Fruit fly (Drosophila melanogaster) whole organism, embryonic: ENCODE results near the gene sa.

Source experiments
- Abd-B ChIP-seq: fragments of 200-800 bp; sonication (Bioruptor generic); optimal IDR thresholded peaks from 2 replicates; lab custom pipeline; 2018; ENCODE audit warnings: missing biosample characterization, mild to moderate bottlenecking, missing genetic modification characterization, moderate library complexity
- Adf1 ChIP-seq: fragments of 200-800 bp; sonication (Bioruptor generic); IDR thresholded peaks from 2 replicates; pipeline ENCODE4 v1.3.6; 2022; ENCODE audit warnings: missing biosample characterization, missing genetic modification characterization
- Aef1 ChIP-seq: fragments of 200-800 bp; sonication (Bioruptor generic); IDR thresholded peaks from 3 replicates; pipeline ENCODE4 v1.3.6; 2022; ENCODE audit warnings: missing biosample characterization, missing genetic modification characterization
- Asciz ChIP-seq: fragments of 200-800 bp; sonication (Bioruptor generic); optimal IDR thresholded peaks from 2 replicates; lab custom pipeline; 2017; ENCODE audit warnings: missing biosample characterization, mild to moderate bottlenecking, missing genetic modification characterization, missing genetic modification reagents
- Atf-2 ChIP-seq: fragments of 200-800 bp; sonication (Bioruptor generic); optimal IDR thresholded peaks from 2 replicates; lab custom pipeline; 2016; ENCODE audit warnings: missing biosample characterization, missing genetic modification characterization
- CG12219 ChIP-seq: fragments of 200-800 bp; sonication (Bioruptor generic); optimal IDR thresholded peaks from 3 replicates; lab custom pipeline; 2018; ENCODE audit warnings: missing biosample characterization, mild to moderate bottlenecking, missing genetic modification characterization
- CG13123 ChIP-seq: fragments of 200-800 bp; sonication (Bioruptor generic); optimal IDR thresholded peaks from 2 replicates; lab custom pipeline; 2016; ENCODE audit warnings: missing biosample characterization, missing genetic modification characterization
- CG13287 ChIP-seq: fragments of 200-800 bp; sonication (Bioruptor generic); IDR thresholded peaks from 2 replicates; pipeline ENCODE4 v1.3.6; 2022; ENCODE audit warnings: missing biosample characterization, missing genetic modification characterization; ENCODE audit not compliant: partially characterized antibody
- CG13624 ChIP-seq: fragments of 200-800 bp; sonication (Bioruptor generic); optimal IDR thresholded peaks from 2 replicates; lab custom pipeline; 2016; ENCODE audit warnings: missing biosample characterization, missing genetic modification characterization
- CG13894 ChIP-seq: fragments of 200-800 bp; sonication (Bioruptor generic); optimal IDR thresholded peaks from 3 replicates; lab custom pipeline; 2018; ENCODE audit warnings: missing biosample characterization, mild to moderate bottlenecking, missing genetic modification characterization, moderate library complexity
- CG15479 ChIP-seq: fragments of 200-800 bp; sonication (Bioruptor generic); optimal IDR thresholded peaks from 3 replicates; lab custom pipeline; 2019; ENCODE audit warnings: missing biosample characterization, mild to moderate bottlenecking, missing genetic modification characterization, moderate library complexity
- CG17385 ChIP-seq: fragments of 200-800 bp; sonication (Bioruptor generic); optimal IDR thresholded peaks from 3 replicates; lab custom pipeline; 2018; ENCODE audit warnings: missing biosample characterization, mild to moderate bottlenecking, missing genetic modification characterization
- CG17829 ChIP-seq: fragments of 200-800 bp; optimal IDR thresholded peaks from 2 replicates; lab custom pipeline; 2019; ENCODE audit warnings: missing biosample characterization, mild to moderate bottlenecking, missing genetic modification characterization, moderate library complexity
- CG17912 ChIP-seq: fragments of 200-800 bp; sonication (Bioruptor generic); optimal IDR thresholded peaks from 2 replicates; lab custom pipeline; 2018; ENCODE audit warnings: missing biosample characterization, mild to moderate bottlenecking, missing genetic modification characterization
- CG1792 ChIP-seq: fragments of 200-800 bp; sonication (Bioruptor generic); optimal IDR thresholded peaks from 2 replicates; lab custom pipeline; 2016; ENCODE audit warnings: missing biosample characterization, missing genetic modification characterization
- CG2129 ChIP-seq: fragments of 200-800 bp; sonication (Bioruptor generic); IDR thresholded peaks from 2 replicates; pipeline ENCODE4 v1.3.6; 2022; ENCODE audit warnings: missing biosample characterization, missing genetic modification characterization; ENCODE audit not compliant: partially characterized antibody
- CG31388 ChIP-seq: fragments of 200-800 bp; sonication (Bioruptor generic); optimal IDR thresholded peaks from 2 replicates; lab custom pipeline; 2016; ENCODE audit warnings: missing biosample characterization, missing genetic modification characterization
- CG42726 ChIP-seq: fragments of 200-800 bp; sonication (Bioruptor generic); IDR thresholded peaks from 2 replicates; pipeline ENCODE4 v1.3.6; 2022; ENCODE audit warnings: missing biosample characterization, missing genetic modification characterization; ENCODE audit not compliant: partially characterized antibody
- CG5180 ChIP-seq: fragments of 200-800 bp; sonication (Bioruptor generic); optimal IDR thresholded peaks from 3 replicates; lab custom pipeline; 2017; ENCODE audit warnings: missing biosample characterization, missing genetic modification characterization, mild to moderate bottlenecking, moderate library complexity, missing genetic modification reagents
- CG6791 ChIP-seq: fragments of 200-800 bp; sonication (Bioruptor generic); IDR thresholded peaks from 3 replicates; pipeline ENCODE4 v1.3.6; 2022; ENCODE audit warnings: missing biosample characterization, missing genetic modification characterization; ENCODE audit not compliant: partially characterized antibody
- CG7745 ChIP-seq: fragments of 200-800 bp; sonication (Bioruptor generic); optimal IDR thresholded peaks from 2 replicates; lab custom pipeline; 2018; ENCODE audit warnings: missing biosample characterization, mild to moderate bottlenecking, missing genetic modification characterization, moderate library complexity
- CG8359 ChIP-seq: fragments of 200-800 bp; sonication (Bioruptor generic); optimal IDR thresholded peaks from 2 replicates; lab custom pipeline; 2017; ENCODE audit warnings: missing biosample characterization, mild to moderate bottlenecking, missing genetic modification characterization, borderline replicate concordance
- Camta ChIP-seq: fragments of 200-800 bp; sonication (Bioruptor generic); optimal IDR thresholded peaks from 2 replicates; lab custom pipeline; 2016; ENCODE audit warnings: missing biosample characterization, missing genetic modification characterization
- D19A ChIP-seq: fragments of 200-800 bp; optimal IDR thresholded peaks from 3 replicates; lab custom pipeline; 2019; ENCODE audit warnings: missing biosample characterization, mild to moderate bottlenecking, missing genetic modification characterization, moderate library complexity
- Dip2 ChIP-seq: fragments of 200-800 bp; sonication (Bioruptor generic); IDR thresholded peaks from 2 replicates; pipeline ENCODE4 v1.3.6; 2022; ENCODE audit warnings: missing biosample characterization, missing genetic modification characterization
- HLH4C ChIP-seq: fragments of 200-800 bp; sonication (Bioruptor generic); IDR thresholded peaks from 3 replicates; pipeline ENCODE4 v1.3.6; 2022; ENCODE audit warnings: missing biosample characterization, missing genetic modification characterization; ENCODE audit not compliant: partially characterized antibody
- Jarid2 ChIP-seq: fragments of 200-800 bp; sonication (Bioruptor generic); optimal IDR thresholded peaks from 3 replicates; lab custom pipeline; 2017; ENCODE audit warnings: mild to moderate bottlenecking, missing biosample characterization, missing genetic modification reagents, missing genetic modification characterization
- Meics ChIP-seq: fragments of 200-800 bp; sonication (Bioruptor generic); optimal IDR thresholded peaks from 2 replicates; lab custom pipeline; 2017; ENCODE audit warnings: missing biosample characterization, mild to moderate bottlenecking, missing genetic modification characterization
- NC2β ChIP-seq: fragments of 200-800 bp; sonication (Bioruptor generic); optimal IDR thresholded peaks from 2 replicates; lab custom pipeline; 2016; ENCODE audit warnings: missing biosample characterization, missing genetic modification characterization
- Nf-YB ChIP-seq: fragments of 200-800 bp; sonication (Bioruptor generic); optimal IDR thresholded peaks from 3 replicates; lab custom pipeline; 2019; ENCODE audit warnings: missing biosample characterization, mild to moderate bottlenecking, missing genetic modification characterization, moderate library complexity
- Oli ChIP-seq: fragments of 200-800 bp; sonication (Bioruptor generic); optimal IDR thresholded peaks from 2 replicates; lab custom pipeline; 2018; ENCODE audit warnings: missing biosample characterization, mild to moderate bottlenecking, missing genetic modification characterization, moderate library complexity
- Poxn ChIP-seq: fragments of 200-800 bp; sonication (Bioruptor generic); IDR thresholded peaks from 2 replicates; pipeline ENCODE4 v1.3.6; 2022; ENCODE audit warnings: missing biosample characterization, missing genetic modification characterization
- Sin3A ChIP-seq: fragments of >200 bp; optimal IDR thresholded peaks from 2 replicates; lab custom pipeline; 2018
- bab2 ChIP-seq: fragments of 200-800 bp; sonication (Bioruptor generic); optimal IDR thresholded peaks from 2 replicates; lab custom pipeline; 2016; ENCODE audit warnings: missing biosample characterization, missing genetic modification characterization
- bcd ChIP-seq: fragments of 200-800 bp; sonication (Bioruptor generic); optimal IDR thresholded peaks from 2 replicates; lab custom pipeline; 2017; ENCODE audit warnings: missing biosample characterization, mild to moderate bottlenecking, missing genetic modification characterization
- cad ChIP-seq: fragments of >200 bp; optimal IDR thresholded peaks from 2 replicates; lab custom pipeline; 2017; ENCODE audit warnings: missing biosample characterization, missing genetic modification characterization
- chm ChIP-seq: fragments of 200-800 bp; sonication (Bioruptor generic); IDR thresholded peaks from 2 replicates; pipeline ENCODE4 v1.3.6; 2022; ENCODE audit warnings: missing biosample characterization, missing genetic modification characterization
- chn ChIP-seq: fragments of 200-800 bp; sonication (Bioruptor generic); optimal IDR thresholded peaks from 2 replicates; lab custom pipeline; 2016; ENCODE audit warnings: missing biosample characterization, missing genetic modification characterization
- corto ChIP-seq: fragments of 200-800 bp; sonication (Bioruptor generic); optimal IDR thresholded peaks from 2 replicates; lab custom pipeline; 2016; ENCODE audit warnings: missing biosample characterization, mild to moderate bottlenecking, missing genetic modification characterization, moderate library complexity
- dan ChIP-seq: fragments of 200-800 bp; sonication (Bioruptor generic); IDR thresholded peaks from 2 replicates; pipeline ENCODE4 v1.3.6; 2022; ENCODE audit warnings: missing biosample characterization, missing genetic modification characterization
- en ChIP-seq: fragments of 200-800 bp; sonication (Bioruptor generic); optimal IDR thresholded peaks from 2 replicates; lab custom pipeline; 2016; ENCODE audit warnings: missing biosample characterization, missing genetic modification characterization
- esg ChIP-seq: fragments of 200-800 bp; sonication (Bioruptor generic); conservative IDR thresholded peaks from 2 replicates; pipeline ENCODE4 v1.3.6; 2022; ENCODE audit warnings: missing biosample characterization, missing genetic modification characterization
- grn ChIP-seq: fragments of 200-800 bp; sonication (Bioruptor generic); optimal IDR thresholded peaks from 3 replicates; lab custom pipeline; 2017; ENCODE audit warnings: missing biosample characterization, missing genetic modification characterization
- her ChIP-seq: fragments of 200-800 bp; sonication (Bioruptor generic); optimal IDR thresholded peaks from 2 replicates; lab custom pipeline; 2016; ENCODE audit warnings: missing biosample characterization, missing genetic modification characterization
- luna ChIP-seq: fragments of 200-800 bp; sonication (Bioruptor generic); optimal IDR thresholded peaks from 2 replicates; lab custom pipeline; 2016; ENCODE audit warnings: missing biosample characterization, missing genetic modification characterization
- sc ChIP-seq, 3 experiments: fragments of >200 bp in 2 of 3; fragments of 200-800 bp in 1 of 3; sonication (Bioruptor generic) in 1 of 3; optimal IDR thresholded peaks; 2 replicates in 2 of 3; 3 replicates in 1 of 3; lab custom pipeline; 2017; ENCODE audit warnings: mild to moderate bottlenecking in 1 of 3, missing biosample characterization in 1 of 3, missing genetic modification characterization in 1 of 3, missing genetic modification reagents in 1 of 3
- ssp ChIP-seq: fragments of 200-800 bp; sonication (Bioruptor generic); IDR thresholded peaks from 2 replicates; pipeline ENCODE4 v1.3.6; 2022; ENCODE audit warnings: missing biosample characterization, missing genetic modification characterization
- stwl ChIP-seq: fragments of 200-800 bp; sonication (Bioruptor generic); optimal IDR thresholded peaks from 3 replicates; lab custom pipeline; 2018; ENCODE audit warnings: missing biosample characterization, mild to moderate bottlenecking, missing genetic modification characterization, moderate library complexity
- tgo ChIP-seq: fragments of 200-800 bp; sonication (Bioruptor generic); IDR thresholded peaks from 3 replicates; pipeline ENCODE4 v1.3.6; 2022; ENCODE audit warnings: missing biosample characterization, missing genetic modification characterization
- tio ChIP-seq: fragments of 200-800 bp; sonication (Bioruptor generic); optimal IDR thresholded peaks from 2 replicates; lab custom pipeline; 2017; ENCODE audit warnings: missing biosample characterization, missing genetic modification characterization, inconsistent platforms

Gene sa

DNA sequence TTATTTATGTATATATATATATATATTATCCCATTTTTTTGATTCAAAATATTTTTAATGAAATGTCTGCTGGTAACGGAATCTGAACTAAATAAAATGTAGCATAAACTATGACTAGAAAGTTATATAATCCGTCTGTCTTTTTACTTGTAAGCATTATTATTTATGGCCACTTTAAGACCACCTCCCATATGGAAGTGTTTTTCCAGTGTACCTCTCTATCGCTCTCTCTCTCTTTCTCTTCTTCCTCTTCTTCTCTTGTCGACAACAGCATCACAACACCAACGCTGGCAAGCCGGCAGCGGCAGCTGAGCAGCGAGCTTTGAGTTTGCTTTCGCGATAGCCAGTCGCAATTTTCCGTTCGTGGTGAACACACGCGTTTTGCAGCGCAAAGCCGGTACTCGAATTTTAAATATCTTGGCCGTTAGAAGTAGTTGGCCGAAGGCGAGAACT, 24.4 kb downstream of the sa start, which contains the start of gene rgn (continued):
- TF ChIP-seq CG12219 (peak; percentile 37), Oli (tag; lab: Kevin White, UChicago) (peak; percentile 77), chn (no peak), CG2129 (GFP tag; lab: Robert Waterston, UW) (no peak), CG17829 (tag; lab: Kevin White, UChicago) (peak; percentile 63), Atf-2 (GFP tag; lab: Kevin White, UChicago) (peak; percentile 12), stwl (no peak), Asciz (peak; percentile 52), bab2 (GFP tag; lab: Kevin White, UChicago) (peak; percentile 45), Adf1 (GFP tag; lab: Robert Waterston, UW) (peak; percentile 76), D19A (tag; lab: Kevin White, UChicago) (peak; percentile 58), grn (GFP tag; lab: Kevin White, UChicago) (no peak), chm (GFP tag; lab: Robert Waterston, UW) (0 out of 2 replicates have a peak, but pooled peaks have one; percentile 19), tgo (GFP tag; lab: Robert Waterston, UW) (peak; percentile 82), CG17912 (GFP tag; lab: Kevin White, UChicago) (no peak), Sin3A (no peak), cad (no peak), CG5180 (GFP tag; lab: Kevin White, UChicago) (peak; percentile 50), corto (no peak), tio (GFP tag; lab: Kevin White, UChicago) (peak; percentile 56), sc (optimal IDR thresholded peaks at IDR 0.05; lab: Kevin White, UChicago) (no peak), sc (GFP tag; optimal IDR thresholded peaks at IDR 0.05; lab: Kevin White, UChicago) (no peak), Poxn (peak; percentile 52; the same call in 1 of the 2 replicates), ssp (GFP tag; lab: Robert Waterston, UW) (peak; percentile 33; the same call in 1 of the 2 replicates), CG1792 (peak; percentile 18), bcd (peak; percentile 80), esg (GFP tag; lab: Robert Waterston, UW) (peak; percentile 53; the same call in 1 of the 2 replicates), luna (GFP tag; lab: Kevin White, UChicago) (peak; percentile 52), Abd-B (GFP tag; lab: Kevin White, UChicago) (peak; percentile 69), CG13894 (tag; lab: Kevin White, UChicago) (peak; percentile 40), Jarid2 (peak; percentile 89), CG13123 (GFP tag; lab: Kevin White, UChicago) (peak; percentile 9), CG17385 (GFP tag; lab: Kevin White, UChicago) (peak; percentile 87), Aef1 (GFP tag; lab: Robert Waterston, UW) (peak; percentile 82), NC2β (no peak), en (GFP tag; lab: Kevin White, UChicago) (no peak), HLH4C (GFP tag; lab: Robert Waterston, UW) (no peak), Camta (GFP tag; lab: Kevin White, UChicago) (peak; percentile 49), CG8359 (GFP tag; lab: Kevin White, UChicago) (no peak), dan (GFP tag; lab: Robert Waterston, UW) (no peak), Dip2 (GFP tag; lab: Robert Waterston, UW) (no peak), CG6791 (GFP tag; lab: Robert Waterston, UW) (no peak), her (peak; percentile 44), CG13624 (GFP tag; lab: Kevin White, UChicago) (peak; percentile 75), CG31388 (GFP tag; lab: Kevin White, UChicago) (no peak), Meics (GFP tag; lab: Kevin White, UChicago) (peak; percentile 92), CG42726 (peak; percentile 37; the same call in 1 of the 2 replicates), CG15479 (no peak), CG13287 (GFP tag; lab: Robert Waterston, UW) (peak; percentile 65; the same call in 1 of the 2 replicates), Nf-YB (peak; percentile 56), CG7745 (no peak)
